Worm (Caenorhabditis elegans) whole organism, young adult: ENCODE measurements around the gene cng-3.

Experiments used
- C17E4.6 ChIP-seq: fragments of 200-800 bp; sonication (Bioruptor generic); IDR thresholded peaks from 2 replicates; pipeline ENCODE4 v1.3.6; 2022; ENCODE audit warnings: missing genetic modification reagents, missing genetic modification characterization, missing compliant biosample characterization
- F23B12.7 ChIP-seq: sonication (generic microtip); optimal IDR thresholded peaks from 2 replicates; lab custom pipeline; 2017; ENCODE audit warnings: missing genetic modification characterization, mild to moderate bottlenecking, missing compliant biosample characterization, antibody characterized with exemption, moderate library complexity; ENCODE audit not compliant: insufficient read depth
- ama-1 ChIP-seq, 3 experiments: fragments of 150-350 bp in 1 of 3; sonication (generic microtip) in 2 of 3; optimal IDR thresholded peaks; 2 replicates each; lab custom pipeline; 2014 to 2018; ENCODE audit warnings: missing biosample characterization in 2 of 3, missing genetic modification characterization in 2 of 3, missing genetic modification reagents in 2 of 3
- ceh-58 ChIP-seq: fragments of 200-800 bp; sonication (Bioruptor generic); IDR thresholded peaks from 2 replicates; pipeline ENCODE4 v1.3.6; 2022; ENCODE audit warnings: missing genetic modification characterization, missing compliant biosample characterization
- efl-1 ChIP-seq: fragments of 150-350 bp; optimal IDR thresholded peaks from 2 replicates; lab custom pipeline; 2014; ENCODE audit warnings: missing biosample characterization, missing genetic modification reagents, missing genetic modification characterization
- him-1 ChIP-seq: sonication (generic microtip); optimal IDR thresholded peaks from 2 replicates; lab custom pipeline; 2016; ENCODE audit warnings: missing genotype, missing genetic modification reagents, missing genetic modification characterization, missing compliant biosample characterization
- lsy-27 ChIP-seq: sonication (generic microtip); optimal IDR thresholded peaks from 2 replicates; lab custom pipeline; 2017; ENCODE audit warnings: missing genetic modification characterization, mild to moderate bottlenecking, missing compliant biosample characterization, antibody characterized with exemption, missing genotype, borderline replicate concordance; ENCODE audit not compliant: insufficient read depth
- madf-3 ChIP-seq: fragments of 200-800 bp; sonication (Bioruptor generic); IDR thresholded peaks from 2 replicates; pipeline ENCODE4 v1.3.6; 2022; ENCODE audit warnings: missing genetic modification reagents, missing genetic modification characterization, missing compliant biosample characterization
- pha-4 ChIP-seq: fragments of 150-350 bp; sonication (generic microtip); optimal IDR thresholded peaks from 2 replicates; lab custom pipeline; 2014; ENCODE audit warnings: missing biosample characterization, missing genetic modification reagents, missing genetic modification characterization
- unc-62 ChIP-seq: fragments of 150-350 bp; optimal IDR thresholded peaks from 2 replicates; lab custom pipeline; 2014; ENCODE audit warnings: missing biosample characterization, missing genetic modification reagents, missing genetic modification characterization
- xnd-1 ChIP-seq: sonication (generic microtip); optimal IDR thresholded peaks from 2 replicates; lab custom pipeline; 2016; ENCODE audit warnings: missing genotype, missing genetic modification reagents, missing genetic modification characterization, missing compliant biosample characterization

- TF ChIP-seq him-1: no peak
- no peak for TF ChIP-seq F23B12.7
- no peak for TF ChIP-seq lsy-27 (tag; lab: Kevin White, UChicago)
- peak; percentile 56 for TF ChIP-seq efl-1 (GFP tag; lab: Kevin White, UChicago)
- TF ChIP-seq ceh-58 (GFP tag; lab: Robert Waterston, UW): no peak
- no peak for TF ChIP-seq C17E4.6 (GFP tag; lab: Robert Waterston, UW)
- no peak for TF ChIP-seq pha-4 (tag; lab: Kevin White, UChicago)
- TF ChIP-seq xnd-1 (tag; lab: Kevin White, UChicago): no peak
- no peak for TF ChIP-seq madf-3 (GFP tag; lab: Robert Waterston, UW)
- no peak for TF ChIP-seq unc-62 (GFP tag; lab: Kevin White, UChicago)
- no peak for TF ChIP-seq ama-1 (optimal IDR thresholded peaks at IDR 0.05; lab: Kevin White, UChicago)
- no peak for TF ChIP-seq ama-1 (GFP tag; optimal IDR thresholded peaks at IDR 0.05; lab: Kevin White, UChicago)
Measured at ce11 chrIV:9524849-9525460, 44.1 kb upstream of the cng-3 start, which contains the start of gene ndua-5.
